Fruit fly (Drosophila melanogaster): ENCODE measurements around the gene CG3281.

Gene CG3281

DNA sequence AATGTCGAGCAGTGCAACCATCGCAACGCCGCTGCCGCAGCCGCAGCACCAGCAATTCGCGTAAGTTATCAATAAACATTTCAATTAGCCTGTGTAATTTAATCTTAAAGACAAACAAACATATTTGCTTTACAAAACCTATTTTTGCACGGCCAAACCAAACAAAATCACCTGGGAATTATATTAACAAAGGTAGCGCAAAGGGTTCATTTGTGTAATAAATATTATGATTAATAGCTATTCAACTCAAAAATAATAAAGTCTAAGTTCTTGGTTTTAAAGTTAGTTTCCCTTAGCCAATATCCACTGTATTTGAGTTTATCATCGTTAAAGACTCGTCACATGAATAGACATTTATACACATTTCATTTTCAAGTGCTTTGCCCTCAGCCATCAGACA, 6.6 kb upstream of the CG3281 start (continued):
- no peak for TF ChIP-seq nom (GFP tag; optimal IDR thresholded peaks at IDR 0.05)
- TF ChIP-seq CG16815 (GFP tag; optimal IDR thresholded peaks at IDR 0.05): no peak
- no peak for TF ChIP-seq dati (GFP tag; IDR thresholded peaks at IDR 0.05)
- TF ChIP-seq CG1233 (GFP tag; optimal IDR thresholded peaks at IDR 0.05): no peak
- TF ChIP-seq Hmr (GFP tag; optimal IDR thresholded peaks at IDR 0.05): no peak
- TF ChIP-seq CG2889 (GFP tag; IDR thresholded peaks at IDR 0.05): no peak
- TF ChIP-seq CG3281 (GFP tag; optimal IDR thresholded peaks at IDR 0.05): peak; percentile 8
- no peak for TF ChIP-seq tll (GFP tag; optimal IDR thresholded peaks at IDR 0.05)
- TF ChIP-seq Nf-YB (GFP tag; optimal IDR thresholded peaks at IDR 0.05): no peak
- TF ChIP-seq CG10147 (GFP tag; optimal IDR thresholded peaks at IDR 0.05): no peak
- TF ChIP-seq gcm2 (GFP tag; optimal IDR thresholded peaks at IDR 0.05): no peak
- no peak for TF ChIP-seq YL-1 (GFP tag; optimal IDR thresholded peaks at IDR 0.05)
- TF ChIP-seq CG14050 (GFP tag; IDR thresholded peaks at IDR 0.05): peak; percentile 8; the same call in 1 of the 3 replicates
- TF ChIP-seq hb (GFP tag; IDR thresholded peaks at IDR 0.05; ENCODE audit: partially characterized antibody): no peak
- no peak for TF ChIP-seq CG17802 (tag; optimal IDR thresholded peaks at IDR 0.05)
- TF ChIP-seq CG17385 (GFP tag; optimal IDR thresholded peaks at IDR 0.05): peak; percentile 18
- TF ChIP-seq fd3F (GFP tag; optimal IDR thresholded peaks at IDR 0.05): peak; percentile 1
- TF ChIP-seq ERR (GFP tag; optimal IDR thresholded peaks at IDR 0.05): no peak
- no peak for TF ChIP-seq ap (GFP tag; IDR thresholded peaks at IDR 0.05)
- TF ChIP-seq mam (GFP tag; optimal IDR thresholded peaks at IDR 0.05): no peak
- TF ChIP-seq h (optimal IDR thresholded peaks at IDR 0.05): no peak
- no peak for TF ChIP-seq Lhr (GFP tag; optimal IDR thresholded peaks at IDR 0.05)
- TF ChIP-seq CG16813 (GFP tag; IDR thresholded peaks at IDR 0.05; ENCODE audit: partially characterized antibody): no peak
- TF ChIP-seq bab2 (GFP tag; optimal IDR thresholded peaks at IDR 0.05): no peak
- TF ChIP-seq Med (GFP tag): peak; percentile 80
- no peak for TF ChIP-seq NC2α (GFP tag; optimal IDR thresholded peaks at IDR 0.05)
- TF ChIP-seq corto (GFP tag; optimal IDR thresholded peaks at IDR 0.05): no peak
- no peak for TF ChIP-seq Dfd (GFP tag; optimal IDR thresholded peaks at IDR 0.05)
- TF ChIP-seq PHDP (tag; optimal IDR thresholded peaks at IDR 0.05): peak; percentile 19
- TF ChIP-seq Atf6 (GFP tag; IDR thresholded peaks at IDR 0.05): peak; percentile 59; the same call in 1 of the 2 replicates
- no peak for TF ChIP-seq CG6813 (GFP tag; optimal IDR thresholded peaks at IDR 0.05)
- no peak for TF ChIP-seq al (GFP tag; IDR thresholded peaks at IDR 0.05)
- no peak for TF ChIP-seq zfh2 (GFP tag; optimal IDR thresholded peaks at IDR 0.05)
- no peak for TF ChIP-seq MBD-R2 (GFP tag; IDR thresholded peaks at IDR 0.05)
- no peak for TF ChIP-seq CG18476 (GFP tag; optimal IDR thresholded peaks at IDR 0.05)
- TF ChIP-seq psq (GFP tag; optimal IDR thresholded peaks at IDR 0.05): no peak
- TF ChIP-seq wek (GFP tag; optimal IDR thresholded peaks at IDR 0.05): no peak
- no peak for TF ChIP-seq Neu2 (GFP tag; optimal IDR thresholded peaks at IDR 0.05; ENCODE audit: borderline replicate concordance)
- peak; percentile 16 for TF ChIP-seq Sox102F (GFP tag; optimal IDR thresholded peaks at IDR 0.05)
- TF ChIP-seq CG14860 (GFP tag; IDR thresholded peaks at IDR 0.05; ENCODE audit: partially characterized antibody): no peak
- TF ChIP-seq twi (tag; optimal IDR thresholded peaks at IDR 0.05): no peak
- TF ChIP-seq CG15696 (tag; optimal IDR thresholded peaks at IDR 0.05): no peak
